Worm (Caenorhabditis elegans) whole organism, L4 larva: ENCODE results near the gene R13H7.2.

ENCODE experiments used
- D1046.2 ChIP-seq: fragments of 200-800 bp; sonication (Bioruptor generic); IDR thresholded peaks from 2 replicates; pipeline ENCODE4 v1.3.6; 2022; ENCODE audit warnings: missing genetic modification characterization, missing compliant biosample characterization
- F26F4.8 ChIP-seq: fragments of 200-800 bp; sonication (Bioruptor generic); conservative IDR thresholded peaks from 2 replicates; pipeline ENCODE4 v1.3.6; 2022; ENCODE audit warnings: missing genetic modification characterization, missing compliant biosample characterization
- F44E2.7 ChIP-seq: fragments of 200-800 bp; sonication (Bioruptor generic); IDR thresholded peaks from 2 replicates; pipeline ENCODE4 v2.1.2; 2022; ENCODE audit warnings: missing genetic modification characterization, missing compliant biosample characterization
- R02D3.7 ChIP-seq: fragments of 150-350 bp; sonication (generic microtip); optimal IDR thresholded peaks from 3 replicates; lab custom pipeline; 2014; ENCODE audit warnings: missing biosample characterization, missing genetic modification characterization
- Y48G9A.11 ChIP-seq: fragments of 200-800 bp; sonication (Bioruptor generic); IDR thresholded peaks from 2 replicates; pipeline ENCODE4 v1.3.6; 2022; ENCODE audit warnings: missing genetic modification reagents, missing genetic modification characterization, missing compliant biosample characterization
- Y5F2A.4 ChIP-seq: fragments of 200-800 bp; sonication (Bioruptor generic); optimal IDR thresholded peaks from 2 replicates; lab custom pipeline; 2018; ENCODE audit warnings: mild to moderate bottlenecking, missing genetic modification characterization, missing compliant biosample characterization
- aly-2 ChIP-seq: sonication (generic microtip); optimal IDR thresholded peaks from 2 replicates; lab custom pipeline; 2018; ENCODE audit warnings: missing biosample characterization, missing genetic modification characterization
- ceh-20 ChIP-seq: fragments of 200-800 bp; sonication (Bioruptor generic); IDR thresholded peaks from 2 replicates; pipeline ENCODE4 v1.3.6; 2022; ENCODE audit warnings: missing genetic modification reagents, missing genetic modification characterization, missing compliant biosample characterization
- ceh-28 ChIP-seq: fragments of 150-350 bp; optimal IDR thresholded peaks from 2 replicates; lab custom pipeline; 2014; ENCODE audit warnings: missing biosample characterization, missing genetic modification reagents, missing genetic modification characterization
- ceh-82 ChIP-seq: sonication (generic microtip); optimal IDR thresholded peaks from 2 replicates; lab custom pipeline; 2017; ENCODE audit warnings: missing biosample characterization, missing genetic modification characterization
- ces-1 ChIP-seq: fragments of 150-350 bp; sonication (generic microtip); optimal IDR thresholded peaks from 4 replicates; lab custom pipeline; 2014; ENCODE audit warnings: missing biosample characterization, missing genetic modification reagents, missing genetic modification characterization
- daf-19 ChIP-seq: fragments of 200-800 bp; sonication (Bioruptor generic); conservative IDR thresholded peaks from 2 replicates; pipeline ENCODE4 v1.3.6; 2022; ENCODE audit warnings: missing genetic modification characterization, missing compliant biosample characterization
- daf-8 ChIP-seq: fragments of 200-800 bp; sonication (Bioruptor generic); IDR thresholded peaks from 2 replicates; pipeline ENCODE4 v1.3.6; 2022; ENCODE audit warnings: missing genetic modification characterization, missing compliant biosample characterization
- dmd-6 ChIP-seq: fragments of 200-800 bp; sonication (Bioruptor generic); IDR thresholded peaks from 2 replicates; pipeline ENCODE4 v1.3.6; 2022; ENCODE audit warnings: missing genetic modification reagents, missing genetic modification characterization, missing compliant biosample characterization
- dmd-8 ChIP-seq: fragments of 200-800 bp; sonication (Bioruptor generic); IDR thresholded peaks from 2 replicates; pipeline ENCODE4 v1.3.6; 2022; ENCODE audit warnings: missing genetic modification characterization, missing compliant biosample characterization
- dmd-9 ChIP-seq: fragments of 200-800 bp; sonication (Bioruptor generic); IDR thresholded peaks from 2 replicates; pipeline ENCODE4 v1.3.6; 2022; ENCODE audit warnings: missing genetic modification reagents, missing genetic modification characterization, missing compliant biosample characterization
- duxl-1 ChIP-seq: sonication (generic microtip); optimal IDR thresholded peaks from 2 replicates; lab custom pipeline; 2016; ENCODE audit warnings: mild to moderate bottlenecking, missing genetic modification characterization, moderate library complexity, missing compliant biosample characterization; ENCODE audit not compliant: poor library complexity
- fkh-10 ChIP-seq: fragments of 150-350 bp; optimal IDR thresholded peaks from 2 replicates; lab custom pipeline; 2014; ENCODE audit warnings: missing biosample characterization, missing genetic modification reagents, missing genetic modification characterization
- fos-1 ChIP-seq: fragments of 150-350 bp; optimal IDR thresholded peaks from 2 replicates; lab custom pipeline; 2014; ENCODE audit warnings: missing biosample characterization, missing genetic modification characterization
- hif-1 ChIP-seq, 2 experiments: sonication (generic microtip); optimal IDR thresholded peaks; 2 replicates each; lab custom pipeline; 2016 to 2017; ENCODE audit warnings: missing compliant biosample characterization in 2 of 2, missing genetic modification characterization in 2 of 2, missing genetic modification reagents in 2 of 2, missing genotype in 2 of 2, mild to moderate bottlenecking in 1 of 2
- lin-1 ChIP-seq: fragments of 200-800 bp; sonication (Bioruptor generic); IDR thresholded peaks from 2 replicates; pipeline ENCODE4 v1.3.6; 2022; ENCODE audit warnings: missing genetic modification reagents, missing genetic modification characterization, missing compliant biosample characterization
- lin-29 ChIP-seq: fragments of 200-800 bp; sonication (Bioruptor generic); IDR thresholded peaks from 2 replicates; pipeline ENCODE4 v1.3.6; 2022; ENCODE audit warnings: missing genetic modification reagents, missing genetic modification characterization, missing compliant biosample characterization
- lin-38 ChIP-seq: fragments of 200-800 bp; sonication (Bioruptor generic); IDR thresholded peaks from 2 replicates; pipeline ENCODE4 v1.3.6; 2022; ENCODE audit warnings: missing genetic modification reagents, missing genetic modification characterization, missing compliant biosample characterization
- lir-3 ChIP-seq: sonication (generic microtip); optimal IDR thresholded peaks from 2 replicates; lab custom pipeline; 2016; ENCODE audit warnings: mild to moderate bottlenecking, missing genetic modification characterization, missing compliant biosample characterization
- madf-9 ChIP-seq: fragments of 200-800 bp; sonication (Bioruptor generic); conservative IDR thresholded peaks from 2 replicates; pipeline ENCODE4 v1.3.6; 2022; ENCODE audit warnings: missing genetic modification reagents, missing genetic modification characterization, missing compliant biosample characterization
- mdt-29 ChIP-seq: fragments of 200-800 bp; sonication (Bioruptor generic); IDR thresholded peaks from 2 replicates; pipeline ENCODE4 v1.3.6; 2022; ENCODE audit warnings: missing genetic modification reagents, missing genetic modification characterization, missing compliant biosample characterization
- mxl-2 ChIP-seq: fragments of 200-800 bp; sonication (Bioruptor generic); conservative IDR thresholded peaks from 2 replicates; pipeline ENCODE4 v1.3.6; 2022; ENCODE audit warnings: missing genetic modification reagents, missing genetic modification characterization, missing compliant biosample characterization
- mxl-3 ChIP-seq: fragments of 200-800 bp; sonication (Bioruptor generic); optimal IDR thresholded peaks from 2 replicates; lab custom pipeline; 2018; ENCODE audit warnings: mild to moderate bottlenecking, missing genetic modification characterization, missing compliant biosample characterization
- nhr-11 ChIP-seq: fragments of 150-350 bp; optimal IDR thresholded peaks from 2 replicates; lab custom pipeline; 2014; ENCODE audit warnings: missing biosample characterization, missing genetic modification characterization
- nhr-111 ChIP-seq: fragments of 200-800 bp; sonication (Bioruptor generic); optimal IDR thresholded peaks from 2 replicates; lab custom pipeline; 2018; ENCODE audit warnings: mild to moderate bottlenecking, missing genetic modification characterization, missing compliant biosample characterization
- nhr-25 ChIP-seq: sonication (generic microtip); optimal IDR thresholded peaks from 2 replicates; lab custom pipeline; 2017; ENCODE audit warnings: missing genetic modification characterization, mild to moderate bottlenecking, missing compliant biosample characterization, antibody characterized with exemption, moderate library complexity, borderline replicate concordance; ENCODE audit not compliant: insufficient read depth
- nhr-28 ChIP-seq: fragments of 150-350 bp; optimal IDR thresholded peaks from 2 replicates; lab custom pipeline; 2014; ENCODE audit warnings: missing biosample characterization, missing genetic modification characterization
- nhr-41 ChIP-seq: fragments of 200-800 bp; sonication (Bioruptor generic); IDR thresholded peaks from 2 replicates; pipeline ENCODE4 v1.3.6; 2022; ENCODE audit warnings: missing genetic modification reagents, missing genetic modification characterization, missing compliant biosample characterization
- nhr-48 ChIP-seq: sonication (generic microtip); optimal IDR thresholded peaks from 2 replicates; lab custom pipeline; 2016; ENCODE audit warnings: mild to moderate bottlenecking, missing genetic modification characterization, missing compliant biosample characterization
- nhr-6 ChIP-seq: fragments of 150-350 bp; optimal IDR thresholded peaks from 2 replicates; lab custom pipeline; 2014; ENCODE audit warnings: missing biosample characterization, missing genetic modification characterization
- nhr-76 ChIP-seq: fragments of 150-350 bp; optimal IDR thresholded peaks from 2 replicates; lab custom pipeline; 2014; ENCODE audit warnings: missing biosample characterization, missing genetic modification characterization
- nhr-77 ChIP-seq: fragments of 150-350 bp; optimal IDR thresholded peaks from 2 replicates; lab custom pipeline; 2014; ENCODE audit warnings: missing biosample characterization, missing genetic modification characterization
- rbr-2 ChIP-seq: sonication (generic microtip); optimal IDR thresholded peaks from 2 replicates; lab custom pipeline; 2016; ENCODE audit warnings: missing genotype, missing genetic modification characterization, missing compliant biosample characterization
- saeg-2 ChIP-seq: fragments of 200-800 bp; sonication (Bioruptor generic); IDR thresholded peaks from 2 replicates; pipeline ENCODE4 v1.3.6; 2022; ENCODE audit warnings: missing genetic modification reagents, missing genetic modification characterization, missing compliant biosample characterization
- set-16 ChIP-seq: fragments of 200-800 bp; sonication (Bioruptor generic); IDR thresholded peaks from 2 replicates; pipeline ENCODE4 v1.3.6; 2022; ENCODE audit warnings: missing genetic modification reagents, missing genetic modification characterization, missing compliant biosample characterization
- snpc-1.2 ChIP-seq: fragments of 200-800 bp; sonication (Bioruptor generic); IDR thresholded peaks from 2 replicates; pipeline ENCODE4 v1.3.6; 2022; ENCODE audit warnings: missing genetic modification reagents, missing genetic modification characterization, missing compliant biosample characterization
- unc-130 ChIP-seq: sonication (generic microtip); optimal IDR thresholded peaks from 2 replicates; lab custom pipeline; 2016; ENCODE audit warnings: missing genetic modification reagents, missing genetic modification characterization, missing compliant biosample characterization
- unc-39 ChIP-seq: sonication (generic microtip); optimal IDR thresholded peaks from 2 replicates; lab custom pipeline; 2017; ENCODE audit warnings: missing biosample characterization, missing genetic modification characterization
- unc-62 ChIP-seq, 3 experiments: fragments of 150-350 bp in 1 of 3; sonication (generic microtip); optimal IDR thresholded peaks in 2 of 3; peaks in 1 of 3; 1 replicate in 1 of 3; 2 replicates in 2 of 3; lab custom pipeline; 2014 to 2017; ENCODE audit warnings: missing biosample characterization in 3 of 3, missing genetic modification characterization in 3 of 3, missing genetic modification reagents in 3 of 3, missing genotype in 1 of 3
- zfp-2 ChIP-seq: sonication (generic microtip); optimal IDR thresholded peaks from 2 replicates; lab custom pipeline; 2016; ENCODE audit warnings: mild to moderate bottlenecking, missing genetic modification characterization, missing compliant biosample characterization
- zip-2 ChIP-seq: fragments of 150-350 bp; optimal IDR thresholded peaks from 2 replicates; lab custom pipeline; 2014; ENCODE audit warnings: missing biosample characterization, missing genetic modification characterization

R13H7.2 gene

DNA sequence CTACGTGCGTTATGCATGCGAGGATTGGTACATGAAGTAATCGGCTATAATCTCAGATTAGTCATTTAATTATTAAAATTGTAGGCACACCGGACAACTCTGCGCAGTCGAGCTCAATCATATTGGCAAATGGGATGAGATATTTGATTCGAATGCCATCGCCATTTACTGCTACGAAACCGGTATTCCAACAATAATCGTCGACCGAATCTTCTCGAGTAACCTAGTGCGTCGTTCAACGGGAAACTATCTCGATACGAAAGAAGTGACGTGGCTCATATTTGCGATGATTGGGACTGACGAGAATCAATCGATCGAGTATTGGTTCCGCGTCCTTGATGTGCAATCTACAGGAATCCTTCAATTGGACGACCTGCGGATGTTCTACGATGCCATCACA is 45.4 kb upstream of the R13H7.2 start:
- TF ChIP-seq unc-62 (GFP tag; optimal IDR thresholded peaks at IDR 0.05 in 1 of 2; lab: Kevin White, UChicago) (peak in 1 of 2 experiments; percentile 92), unc-62 (tag; optimal IDR thresholded peaks at IDR 0.05; lab: Kevin White, UChicago) (no peak), mdt-29 (no peak), aly-2 (tag; lab: Kevin White, UChicago) (no peak), nhr-25 (tag; lab: Kevin White, UChicago) (no peak), lin-1 (no peak)

DNA sequence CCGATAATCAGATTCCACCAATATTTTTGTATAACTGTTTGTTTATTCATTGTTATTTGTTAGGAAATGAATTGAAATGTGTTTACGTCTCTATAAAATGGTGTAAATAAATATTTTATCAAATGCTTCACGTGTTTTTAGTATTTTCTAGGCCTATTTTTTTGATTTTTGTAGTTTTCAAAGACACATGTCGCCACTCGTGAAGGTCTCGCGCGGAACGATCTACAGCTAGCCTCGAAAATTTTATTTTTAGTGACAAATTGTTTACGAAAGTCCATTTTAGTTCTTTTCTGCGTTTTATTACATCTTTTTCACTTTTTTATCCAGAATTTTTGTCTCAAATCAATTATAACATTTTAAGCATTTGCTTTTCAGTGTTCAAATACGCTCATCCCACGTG is 44.4 kb upstream of the R13H7.2 start, which contains the start of gene T22D1.5:
T22D1.5 (plus strand) TSS at position 376 of the 400 bp plus-strand sequence.
- TF ChIP-seq unc-130 (GFP tag; lab: Kevin White, UChicago) (peak; percentile 38), F26F4.8 (no peak), unc-62 (GFP tag; optimal IDR thresholded peaks at IDR 0.05 in 1 of 2; lab: Kevin White, UChicago) (no peak), unc-62 (tag; optimal IDR thresholded peaks at IDR 0.05; lab: Kevin White, UChicago) (no peak), Y48G9A.11 (GFP tag; lab: Robert Waterston, UW) (peak; percentile 22; the same call in 1 of the 2 replicates), snpc-1.2 (peak; percentile 85), nhr-77 (tag; lab: Kevin White, UChicago) (no peak), daf-8 (GFP tag; lab: Robert Waterston, UW) (no peak), daf-19 (GFP tag; lab: Robert Waterston, UW) (no peak), madf-9 (no peak), R02D3.7 (tag; lab: Kevin White, UChicago) (no peak), duxl-1 (tag; lab: Kevin White, UChicago) (no peak), fos-1 (tag; lab: Kevin White, UChicago) (no peak), nhr-41 (GFP tag; lab: Robert Waterston, UW) (no peak), mxl-2 (GFP tag; lab: Robert Waterston, UW) (no peak), zfp-2 (tag; lab: Kevin White, UChicago) (no peak), set-16 (no peak), mxl-3 (GFP tag; lab: Kevin White, UChicago) (no peak), ceh-20 (GFP tag; lab: Robert Waterston, UW) (no peak)
- TF ChIP-seq, all 104 proteins: peak for 3

DNA sequence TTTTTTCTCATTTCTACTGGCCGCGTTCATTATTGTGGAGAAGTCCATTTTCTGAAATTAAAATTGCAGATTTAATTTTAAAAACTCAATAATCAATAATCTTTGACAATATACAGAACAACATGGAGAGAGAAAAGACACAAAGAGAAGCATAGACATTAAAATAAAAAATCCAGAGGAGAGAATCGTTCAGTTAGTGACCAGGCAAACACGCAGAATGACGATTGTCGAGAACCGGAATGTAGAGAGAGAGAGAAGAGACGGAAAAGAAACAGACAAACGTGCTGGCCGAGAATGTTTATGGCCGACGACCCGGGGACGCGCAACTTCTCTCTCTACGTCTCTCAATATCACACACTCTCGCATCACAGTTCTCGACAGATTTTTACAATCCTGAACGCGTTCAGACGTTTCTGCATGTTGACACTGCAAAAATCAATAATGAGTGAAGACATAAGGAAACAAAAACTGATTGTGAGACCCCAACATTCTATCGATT is 28.5 kb upstream of the R13H7.2 start, which contains the start of the genes T05A12.3 and T05A12.4:
T05A12.3 (minus strand) TSS at position 51 of the 499 bp plus-strand sequence.
T05A12.4 (plus strand) TSS at position 348 of the 499 bp plus-strand sequence.
- TF ChIP-seq lin-1 = no peak
- no peak for TF ChIP-seq saeg-2 (GFP tag; lab: Robert Waterston, UW)
- no peak for TF ChIP-seq daf-19 (GFP tag; lab: Robert Waterston, UW)
- TF ChIP-seq dmd-6 (GFP tag; lab: Robert Waterston, UW) = peak; percentile 46
- TF ChIP-seq lin-38 (GFP tag; lab: Robert Waterston, UW) = no peak
- no peak for TF ChIP-seq hif-1 (tag; optimal IDR thresholded peaks at IDR 0.05; lab: Kevin White, UChicago)
- peak; percentile 91 for TF ChIP-seq snpc-1.2
- TF ChIP-seq nhr-77 (tag; lab: Kevin White, UChicago) = no peak
- TF ChIP-seq Y5F2A.4 = no peak
- TF ChIP-seq nhr-111 (GFP tag; lab: Kevin White, UChicago) = no peak
- no peak for TF ChIP-seq dmd-8 (GFP tag; lab: Robert Waterston, UW)
- peak; percentile 24 for TF ChIP-seq nhr-48 (tag; lab: Kevin White, UChicago)
- TF ChIP-seq daf-8 (GFP tag; lab: Robert Waterston, UW) = no peak
- no peak for TF ChIP-seq duxl-1 (tag; lab: Kevin White, UChicago)
- no peak for TF ChIP-seq mxl-2 (GFP tag; lab: Robert Waterston, UW)
- TF ChIP-seq nhr-11 = no peak
- no peak for TF ChIP-seq fos-1 (tag; lab: Kevin White, UChicago)
- no peak for TF ChIP-seq unc-39 (tag; lab: Kevin White, UChicago)
- no peak for TF ChIP-seq nhr-76
- TF ChIP-seq lir-3 = no peak
- peak; percentile 86 for TF ChIP-seq unc-130 (GFP tag; lab: Kevin White, UChicago)
- TF ChIP-seq fkh-10 = no peak
- TF ChIP-seq ceh-28 = peak; percentile 39
- TF ChIP-seq D1046.2 = no peak
- TF ChIP-seq rbr-2 (tag; lab: Kevin White, UChicago) = no peak
- no peak for TF ChIP-seq lin-29
- TF ChIP-seq nhr-6 (tag; lab: Kevin White, UChicago) = peak; percentile 44
- no peak for TF ChIP-seq zip-2 (tag; lab: Kevin White, UChicago)
- 0 out of 2 replicates have a peak, but pooled peaks have one; percentile 21 for TF ChIP-seq dmd-9 (GFP tag; lab: Robert Waterston, UW)
- no peak for TF ChIP-seq ces-1 (GFP tag; lab: Kevin White, UChicago)
- no peak for TF ChIP-seq ceh-82 (tag; lab: Kevin White, UChicago)
- no peak for TF ChIP-seq F44E2.7 (GFP tag; lab: Robert Waterston, UW)
- TF ChIP-seq nhr-28 = no peak
